Fruit fly (Drosophila melanogaster) whole organism, adult: ENCODE results near the gene Or23a.

ENCODE experiments used
- CG11617 ChIP-seq: fragments of 200-800 bp; sonication (Bioruptor generic); optimal IDR thresholded peaks from 2 replicates; lab custom pipeline; 2017; ENCODE audit warnings: mild to moderate bottlenecking, missing biosample characterization, missing genetic modification reagents, missing genetic modification characterization
- CG12768 ChIP-seq: fragments of 200-800 bp; sonication (Bioruptor generic); optimal IDR thresholded peaks from 2 replicates; lab custom pipeline; 2017; ENCODE audit warnings: missing biosample characterization, missing genetic modification characterization, mild to moderate bottlenecking, moderate library complexity, missing genetic modification reagents
- CG14711 ChIP-seq: fragments of 200-800 bp; sonication (Bioruptor generic); optimal IDR thresholded peaks from 2 replicates; lab custom pipeline; 2018; ENCODE audit warnings: missing biosample characterization, mild to moderate bottlenecking, missing genetic modification characterization, moderate library complexity
- CG1620 ChIP-seq: fragments of 200-800 bp; sonication (Bioruptor generic); optimal IDR thresholded peaks from 2 replicates; lab custom pipeline; 2016; ENCODE audit warnings: missing biosample characterization, missing genetic modification characterization
- CG33017 ChIP-seq: fragments of 200-800 bp; sonication (Bioruptor generic); optimal IDR thresholded peaks from 2 replicates; lab custom pipeline; 2018; ENCODE audit warnings: missing biosample characterization, mild to moderate bottlenecking, missing genetic modification characterization, moderate library complexity
- CG5204 ChIP-seq: fragments of 200-800 bp; sonication (Bioruptor generic); optimal IDR thresholded peaks from 2 replicates; lab custom pipeline; 2016; ENCODE audit warnings: missing biosample characterization, missing genetic modification characterization
- CG7045 ChIP-seq: fragments of 200-800 bp; sonication (Bioruptor generic); optimal IDR thresholded peaks from 2 replicates; lab custom pipeline; 2017; ENCODE audit warnings: missing biosample characterization, mild to moderate bottlenecking, missing genetic modification characterization
- CG7101 ChIP-seq: fragments of 200-800 bp; sonication (Bioruptor generic); optimal IDR thresholded peaks from 2 replicates; lab custom pipeline; 2018; ENCODE audit warnings: missing biosample characterization, mild to moderate bottlenecking, missing genetic modification characterization, moderate library complexity
- Clk ChIP-seq: fragments of 200-800 bp; sonication (Bioruptor generic); optimal IDR thresholded peaks from 2 replicates; lab custom pipeline; 2017; ENCODE audit warnings: missing biosample characterization, missing genetic modification characterization
- Crg-1 ChIP-seq: fragments of 200-800 bp; sonication (Bioruptor generic); optimal IDR thresholded peaks from 2 replicates; lab custom pipeline; 2016; ENCODE audit warnings: missing biosample characterization, missing genetic modification characterization
- Hr96 ChIP-seq: fragments of 200-800 bp; sonication (Bioruptor generic); optimal IDR thresholded peaks from 2 replicates; lab custom pipeline; 2016; ENCODE audit warnings: missing biosample characterization, missing genetic modification characterization
- Mnt ChIP-seq: fragments of 200-800 bp; sonication (Bioruptor generic); optimal IDR thresholded peaks from 2 replicates; lab custom pipeline; 2016; ENCODE audit warnings: missing biosample characterization, mild to moderate bottlenecking, missing genetic modification characterization
- bab1 ChIP-seq: fragments of 200-800 bp; sonication (Bioruptor generic); optimal IDR thresholded peaks from 3 replicates; lab custom pipeline; 2019; ENCODE audit warnings: missing biosample characterization, mild to moderate bottlenecking, missing genetic modification characterization, moderate library complexity
- cic ChIP-seq: fragments of 200-800 bp; sonication (Bioruptor generic); optimal IDR thresholded peaks from 2 replicates; lab custom pipeline; 2017; ENCODE audit warnings: missing biosample characterization, mild to moderate bottlenecking, missing genetic modification characterization, moderate library complexity
- cnc ChIP-seq, 2 experiments: fragments of >200 bp; optimal IDR thresholded peaks; 2 replicates each; lab custom pipeline; 2017
- kay ChIP-seq: fragments of 200-800 bp; sonication (Bioruptor generic); peaks from one replicate; lab custom pipeline; 2016; ENCODE audit warnings: missing biosample characterization, missing genetic modification characterization, borderline replicate concordance
- ovo ChIP-seq: fragments of 200-800 bp; sonication (Bioruptor generic); optimal IDR thresholded peaks from 2 replicates; lab custom pipeline; 2016; ENCODE audit warnings: missing biosample characterization, missing genetic modification characterization
- pad ChIP-seq: fragments of 200-800 bp; sonication (Bioruptor generic); optimal IDR thresholded peaks from 3 replicates; lab custom pipeline; 2017; ENCODE audit warnings: missing biosample characterization, missing genetic modification characterization, mild to moderate bottlenecking, moderate library complexity, missing genetic modification reagents
- tj ChIP-seq: fragments of 200-800 bp; sonication (Bioruptor generic); optimal IDR thresholded peaks from 3 replicates; lab custom pipeline; 2017; ENCODE audit warnings: missing biosample characterization, mild to moderate bottlenecking, missing genetic modification characterization, moderate library complexity
- toe ChIP-seq: fragments of 200-800 bp; sonication (Bioruptor generic); optimal IDR thresholded peaks from 2 replicates; lab custom pipeline; 2016; ENCODE audit warnings: missing biosample characterization, missing genetic modification characterization

The Or23a gene

dm6 chr2L:2636326-2637001 is 17.4 kb upstream of the Or23a start:
- TF ChIP-seq CG11617 (GFP tag; lab: Kevin White, UChicago) (no peak), CG14711 (tag; lab: Kevin White, UChicago) (no peak), toe (GFP tag; lab: Kevin White, UChicago) (no peak)

dm6 chr2L:2637002-2637377 is 16.9 kb upstream of the Or23a start:
- TF ChIP-seq kay (GFP tag; lab: Kevin White, UChicago) (no peak), CG1620 (GFP tag; lab: Kevin White, UChicago) (no peak), CG7101 (no peak), pad (no peak), CG12768 (GFP tag; lab: Kevin White, UChicago) (no peak), bab1 (GFP tag; lab: Kevin White, UChicago) (no peak), tj (GFP tag; lab: Kevin White, UChicago) (no peak), toe (GFP tag; lab: Kevin White, UChicago) (no peak), Hr96 (no peak), CG14711 (tag; lab: Kevin White, UChicago) (no peak), Mnt (GFP tag; lab: Kevin White, UChicago) (no peak)

dm6 chr2L:2647620-2648019 is 6.2 kb upstream of the Or23a start, which contains the start of the genes CG9962 and CG43851:
CG9962 (minus strand) TSS chr2L:2647720.
CG43851 (plus strand) TSS chr2L:2647886.
- TF ChIP-seq CG12768 (GFP tag; lab: Kevin White, UChicago) (no peak), toe (GFP tag; lab: Kevin White, UChicago) (no peak), Hr96 (no peak), Crg-1 (GFP tag; lab: Kevin White, UChicago) (no peak), bab1 (GFP tag; lab: Kevin White, UChicago) (no peak), CG33017 (tag; lab: Kevin White, UChicago) (no peak), pad (no peak), ovo (no peak), kay (GFP tag; lab: Kevin White, UChicago) (no peak), CG7101 (no peak), CG7045 (GFP tag; lab: Kevin White, UChicago) (no peak), Clk (GFP tag; lab: Kevin White, UChicago) (no peak), cic (GFP tag; lab: Kevin White, UChicago) (no peak), cnc (optimal IDR thresholded peaks at IDR 0.05; lab: Kevin White, UChicago) (no peak), CG11617 (GFP tag; lab: Kevin White, UChicago) (no peak), tj (GFP tag; lab: Kevin White, UChicago) (no peak)

- TF ChIP-seq Crg-1 (GFP tag; lab: Kevin White, UChicago) (no peak), kay (GFP tag; lab: Kevin White, UChicago) (no peak), ovo (no peak), CG11617 (GFP tag; lab: Kevin White, UChicago) (no peak), bab1 (GFP tag; lab: Kevin White, UChicago) (no peak)
Measured at dm6 chr2L:2652314-2652713, 1.5 kb upstream of the Or23a start, which contains the start of gene CG33125. CG33125 (minus strand) TSS chr2L:2652414.

- no peak for TF ChIP-seq CG11617 (GFP tag; lab: Kevin White, UChicago)
- TF ChIP-seq kay (GFP tag; lab: Kevin White, UChicago) = no peak
- TF ChIP-seq CG33017 (tag; lab: Kevin White, UChicago) = no peak
- TF ChIP-seq cic (GFP tag; lab: Kevin White, UChicago) = no peak
- no peak for TF ChIP-seq cnc (optimal IDR thresholded peaks at IDR 0.05; lab: Kevin White, UChicago)
- no peak for TF ChIP-seq Hr96
- TF ChIP-seq CG14711 (tag; lab: Kevin White, UChicago) = no peak
- TF ChIP-seq Crg-1 (GFP tag; lab: Kevin White, UChicago) = no peak
- no peak for TF ChIP-seq Clk (GFP tag; lab: Kevin White, UChicago)
- no peak for TF ChIP-seq CG7101
- no peak for TF ChIP-seq CG1620 (GFP tag; lab: Kevin White, UChicago)
- TF ChIP-seq bab1 (GFP tag; lab: Kevin White, UChicago) = no peak
- no peak for TF ChIP-seq CG5204 (GFP tag; lab: Kevin White, UChicago)
- no peak for TF ChIP-seq pad
- no peak for TF ChIP-seq Mnt (GFP tag; lab: Kevin White, UChicago)
- TF ChIP-seq CG12768 (GFP tag; lab: Kevin White, UChicago) = no peak
- TF ChIP-seq CG7045 (GFP tag; lab: Kevin White, UChicago) = no peak
- TF ChIP-seq tj (GFP tag; lab: Kevin White, UChicago) = no peak
Measured at dm6 chr2L:2652746-2653145, 1.1 kb upstream of the Or23a start, which contains the start of gene Prosbeta4R1. Prosbeta4R1 (plus strand) TSS chr2L:2653046.

- TF ChIP-seq CG33017 (tag; lab: Kevin White, UChicago) = no peak
- TF ChIP-seq CG7045 (GFP tag; lab: Kevin White, UChicago) = no peak
- no peak for TF ChIP-seq CG7101
- TF ChIP-seq tj (GFP tag; lab: Kevin White, UChicago) = no peak
- no peak for TF ChIP-seq Hr96
Measured at dm6 chr2L:2655094-2655493, 1.2 kb downstream of the Or23a start, which contains the start of gene Prosbeta4R2. Prosbeta4R2 (plus strand) TSS chr2L:2655394.

dm6 chr2L:2664762-2665161 is 10.9 kb downstream of the Or23a start, which contains the start of gene Trf4:
Trf4 (plus strand) TSS chr2L:2665062.
- TF ChIP-seq toe (GFP tag; lab: Kevin White, UChicago) (no peak), Hr96 (no peak), CG33017 (tag; lab: Kevin White, UChicago) (no peak), CG7101 (no peak), CG7045 (GFP tag; lab: Kevin White, UChicago) (no peak), cic (GFP tag; lab: Kevin White, UChicago) (no peak), tj (GFP tag; lab: Kevin White, UChicago) (no peak), CG12768 (GFP tag; lab: Kevin White, UChicago) (no peak), Mnt (GFP tag; lab: Kevin White, UChicago) (no peak), CG1620 (GFP tag; lab: Kevin White, UChicago) (no peak), Crg-1 (GFP tag; lab: Kevin White, UChicago) (no peak), ovo (no peak), Clk (GFP tag; lab: Kevin White, UChicago) (no peak), CG14711 (tag; lab: Kevin White, UChicago) (no peak), CG11617 (GFP tag; lab: Kevin White, UChicago) (no peak), cnc (optimal IDR thresholded peaks at IDR 0.05; lab: Kevin White, UChicago) (no peak)
